Worm (Caenorhabditis elegans) whole organism, L4/young adult: Measurements from ENCODE around the gene C15B12.3.

Source experiments
- W03F9.2 ChIP-seq: fragments of 150-350 bp; optimal IDR thresholded peaks from 2 replicates; lab custom pipeline; 2014; ENCODE audit warnings: missing biosample characterization, missing genetic modification characterization
- dao-5 ChIP-seq: sonication (generic microtip); optimal IDR thresholded peaks from 2 replicates; lab custom pipeline; 2016; ENCODE audit warnings: missing genotype, missing genetic modification characterization, moderate library complexity, missing compliant biosample characterization
- him-1 ChIP-seq: sonication (generic microtip); optimal IDR thresholded peaks from 2 replicates; lab custom pipeline; 2016; ENCODE audit warnings: missing genotype, missing genetic modification reagents, missing genetic modification characterization, missing compliant biosample characterization

- TF ChIP-seq dao-5 (no peak), him-1 (no peak), W03F9.2 (tag; lab: Kevin White, UChicago) (no peak)
Observed at ce11 chrX:6467462-6467861, at the start of gene C15B12.3.
